Worm (Caenorhabditis elegans) whole organism, young adult: ENCODE results near the gene Y17D7C.6.

Experiments used
- B0261.1 ChIP-seq: sonication (generic microtip); optimal IDR thresholded peaks from 2 replicates; lab custom pipeline; 2016; ENCODE audit warnings: mild to moderate bottlenecking, missing genetic modification characterization, moderate library complexity, missing compliant biosample characterization
- attf-6 ChIP-seq: fragments of 200-800 bp; sonication (Bioruptor generic); IDR thresholded peaks from 2 replicates; pipeline ENCODE4 v1.3.6; 2022; ENCODE audit warnings: missing genetic modification reagents, missing genetic modification characterization, missing compliant biosample characterization
- ccch-3 ChIP-seq: fragments of 200-800 bp; sonication (Bioruptor generic); optimal IDR thresholded peaks from 2 replicates; lab custom pipeline; 2018; ENCODE audit warnings: mild to moderate bottlenecking, missing genetic modification characterization, missing compliant biosample characterization
- hrde-1 ChIP-seq: sonication (generic microtip); optimal IDR thresholded peaks from 2 replicates; lab custom pipeline; 2016; ENCODE audit warnings: missing genetic modification characterization, mild to moderate bottlenecking, missing compliant biosample characterization, moderate library complexity, missing genotype, missing genetic modification reagents, borderline replicate concordance
- lin-35 ChIP-seq, 3 experiments: fragments of 150-350 bp in 2 of 3; sonication (generic microtip) in 1 of 3; optimal IDR thresholded peaks; 2 replicates each; lab custom pipeline; 2014 to 2018; ENCODE audit warnings: missing biosample characterization in 3 of 3, missing genetic modification characterization in 3 of 3, missing genetic modification reagents in 3 of 3
- lin-54 ChIP-seq: fragments of 200-800 bp; sonication (Bioruptor generic); optimal IDR thresholded peaks from 2 replicates; lab custom pipeline; 2018; ENCODE audit warnings: mild to moderate bottlenecking, missing genetic modification characterization, missing compliant biosample characterization
- mxl-1 ChIP-seq: sonication (generic microtip); optimal IDR thresholded peaks from 2 replicates; lab custom pipeline; 2016; ENCODE audit warnings: missing genetic modification characterization, missing compliant biosample characterization
- nfya-1 ChIP-seq: sonication (generic microtip); optimal IDR thresholded peaks from 2 replicates; lab custom pipeline; 2017; ENCODE audit warnings: antibody characterized with exemption, missing compliant biosample characterization, missing genetic modification characterization, borderline replicate concordance; ENCODE audit not compliant: insufficient read depth
- nfyb-1 ChIP-seq: fragments of 200-800 bp; sonication (Bioruptor generic); IDR thresholded peaks from 2 replicates; pipeline ENCODE4 v1.3.6; 2022; ENCODE audit warnings: missing genetic modification reagents, missing genetic modification characterization, missing compliant biosample characterization
- pha-4 ChIP-seq: fragments of 150-350 bp; sonication (generic microtip); optimal IDR thresholded peaks from 2 replicates; lab custom pipeline; 2014; ENCODE audit warnings: missing biosample characterization, missing genetic modification reagents, missing genetic modification characterization
- snpc-4 ChIP-seq, 5 experiments: fragments of 150-350 bp in 1 of 5; sonication (generic microtip) in 4 of 5; optimal IDR thresholded peaks; 2 replicates each; lab custom pipeline; 2014 to 2018; ENCODE audit warnings: missing genetic modification characterization in 5 of 5, missing biosample characterization in 3 of 5, antibody characterized with exemption in 2 of 5, mild to moderate bottlenecking in 2 of 5, missing compliant biosample characterization in 2 of 5, missing genotype in 2 of 5, moderate library complexity in 2 of 5, missing genetic modification reagents in 1 of 5
- unc-130 ChIP-seq: sonication (generic microtip); optimal IDR thresholded peaks from 2 replicates; lab custom pipeline; 2016; ENCODE audit warnings: missing genetic modification reagents, missing genetic modification characterization, missing compliant biosample characterization
- zfh-2 ChIP-seq: fragments of 200-800 bp; sonication (Bioruptor generic); conservative IDR thresholded peaks from 2 replicates; pipeline ENCODE4 v1.3.6; 2022; ENCODE audit warnings: missing genetic modification reagents, missing genetic modification characterization, missing compliant biosample characterization
- ztf-3 ChIP-seq: fragments of 200-800 bp; sonication (Bioruptor generic); optimal IDR thresholded peaks from 2 replicates; lab custom pipeline; 2018; ENCODE audit warnings: mild to moderate bottlenecking, missing genetic modification characterization, missing compliant biosample characterization

- no peak for TF ChIP-seq lin-54 (GFP tag; lab: Kevin White, UChicago)
- no peak for TF ChIP-seq nfyb-1 (GFP tag; lab: Robert Waterston, UW)
- TF ChIP-seq nfya-1 (tag; lab: Kevin White, UChicago): no peak
- peak; percentile 84 for TF ChIP-seq zfh-2 (GFP tag; lab: Robert Waterston, UW)
- no peak for TF ChIP-seq ztf-3 (GFP tag; lab: Kevin White, UChicago)
- TF ChIP-seq attf-6 (GFP tag; lab: Robert Waterston, UW): no peak
- TF ChIP-seq pha-4 (tag; lab: Kevin White, UChicago): no peak
- TF ChIP-seq mxl-1 (tag; lab: Kevin White, UChicago): no peak
- TF ChIP-seq ccch-3: no peak
- no peak for TF ChIP-seq lin-35 (GFP tag; optimal IDR thresholded peaks at IDR 0.05; lab: Kevin White, UChicago)
- no peak for TF ChIP-seq unc-130
- no peak for TF ChIP-seq hrde-1
- no peak for TF ChIP-seq B0261.1 (tag; lab: Kevin White, UChicago)
- no peak for TF ChIP-seq snpc-4 (GFP tag; optimal IDR thresholded peaks at IDR 0.05; lab: Kevin White, UChicago)
- TF ChIP-seq snpc-4 (tag; optimal IDR thresholded peaks at IDR 0.05; lab: Kevin White, UChicago): no peak
These were observed 10.3 kb upstream of the Y17D7C.6 start, which contains the start of gene nhr-241 for ce11 chrV:18699326-18699725.
